Worm (Caenorhabditis elegans): ENCODE measurements around the gene ugt-54.

The ugt-54 gene

ce11 chrIV:10718865-10719264, 42.6 kb upstream of the ugt-54 start:
- TF ChIP-seq elt-1 (tag; optimal IDR thresholded peaks at IDR 0.05; ENCODE audit: borderline replicate concordance, insufficient read depth) (no peak), bed-3 (GFP tag; optimal IDR thresholded peaks at IDR 0.05) (no peak), ham-2 (GFP tag; optimal IDR thresholded peaks at IDR 0.05) (no peak), pha-4 (tag; optimal IDR thresholded peaks at IDR 0.05) (no peak), ceh-83 (GFP tag; optimal IDR thresholded peaks at IDR 0.05) (no peak), unc-120 (tag; optimal IDR thresholded peaks at IDR 0.05; ENCODE audit: poor library complexity, severe bottlenecking) (no peak), mab-5 (tag; optimal IDR thresholded peaks at IDR 0.05) (no peak), nhr-12 (tag; optimal IDR thresholded peaks at IDR 0.05) (no peak), M03D4.4 (tag; optimal IDR thresholded peaks at IDR 0.05) (no peak), drap-1 (GFP tag; optimal IDR thresholded peaks at IDR 0.05) (no peak), cnd-1 (tag; optimal IDR thresholded peaks at IDR 0.05) (no peak), snpc-4 (tag; optimal IDR thresholded peaks at IDR 0.05) (no peak), flh-1 (GFP tag; optimal IDR thresholded peaks at IDR 0.05) (no peak), mep-1 (tag; optimal IDR thresholded peaks at IDR 0.05) (no peak), mls-2 (tag; optimal IDR thresholded peaks at IDR 0.05) (no peak)

DNA sequence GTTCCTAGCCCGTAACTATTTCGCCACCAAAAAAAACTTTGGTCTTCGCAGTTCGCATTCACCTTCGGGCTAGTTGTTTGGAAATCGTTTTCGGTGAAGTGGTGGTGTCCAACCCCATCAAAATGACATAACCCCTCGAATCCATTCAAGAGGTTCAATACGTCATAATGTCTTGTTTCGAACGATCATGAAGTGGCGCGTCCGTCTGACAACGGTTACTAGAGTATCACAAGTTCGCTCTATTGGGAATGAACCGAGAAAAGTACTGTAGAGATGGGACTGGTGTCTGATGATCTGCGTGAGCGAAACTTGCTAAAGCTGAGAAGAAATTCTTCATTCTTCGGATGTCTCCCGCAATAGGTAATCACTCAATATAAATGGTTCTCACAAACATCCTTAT, 33.8 kb upstream of the ugt-54 start, which contains the start of gene ZC168.2:
Gene ZC168.2 (plus strand): TSS at position 301 of the 400 bp plus-strand sequence.
- TF ChIP-seq ham-2 (GFP tag; optimal IDR thresholded peaks at IDR 0.05) = no peak
- TF ChIP-seq nhr-2 (tag; optimal IDR thresholded peaks at IDR 0.05) = peak; percentile 7

ce11 chrIV:10734527-10735436, 26.7 kb upstream of the ugt-54 start, which contains the start of the genes orc-5 and cyb-1:
orc-5 (minus strand) TSS chrIV:10734588.
cyb-1 (plus strand) TSS chrIV:10735216.
- TF ChIP-seq sptf-1 (tag; optimal IDR thresholded peaks at IDR 0.05) (peak; percentile 42), lin-13 (tag; optimal IDR thresholded peaks at IDR 0.05) (peak; percentile 40), mep-1 (tag; optimal IDR thresholded peaks at IDR 0.05) (peak; percentile 71), ceh-43 (GFP tag; optimal IDR thresholded peaks at IDR 0.05) (no peak), unc-39 (tag; optimal IDR thresholded peaks at IDR 0.05) (no peak), ceh-83 (GFP tag; optimal IDR thresholded peaks at IDR 0.05) (peak; percentile 7), snpc-4 (tag; optimal IDR thresholded peaks at IDR 0.05) (no peak), nhr-76 (tag; optimal IDR thresholded peaks at IDR 0.05) (no peak), cnd-1 (tag; optimal IDR thresholded peaks at IDR 0.05) (no peak), unc-62 (GFP tag; optimal IDR thresholded peaks at IDR 0.05) (no peak), ztf-11 (tag; optimal IDR thresholded peaks at IDR 0.05) (no peak), unc-120 (tag; optimal IDR thresholded peaks at IDR 0.05; ENCODE audit: poor library complexity, severe bottlenecking) (no peak), pha-4 (tag; optimal IDR thresholded peaks at IDR 0.05) (peak; percentile 54), tbx-8 (GFP tag; optimal IDR thresholded peaks at IDR 0.05) (no peak), lin-32 (GFP tag; optimal IDR thresholded peaks at IDR 0.05) (no peak), nhr-237 (tag; optimal IDR thresholded peaks at IDR 0.05) (peak; percentile 57), ham-2 (GFP tag; optimal IDR thresholded peaks at IDR 0.05) (no peak), zip-8 (tag; optimal IDR thresholded peaks at IDR 0.05) (no peak), M03D4.4 (tag; optimal IDR thresholded peaks at IDR 0.05) (no peak), drap-1 (GFP tag; optimal IDR thresholded peaks at IDR 0.05) (no peak), hlh-1 (tag; optimal IDR thresholded peaks at IDR 0.05) (peak; percentile 39), mls-2 (tag; optimal IDR thresholded peaks at IDR 0.05) (no peak), blmp-1 (tag; optimal IDR thresholded peaks at IDR 0.05) (no peak), elt-1 (tag; optimal IDR thresholded peaks at IDR 0.05; ENCODE audit: borderline replicate concordance, insufficient read depth) (no peak), mab-5 (tag; optimal IDR thresholded peaks at IDR 0.05) (peak; percentile 24), ces-1 (GFP tag; optimal IDR thresholded peaks at IDR 0.05) (peak; percentile 55), elt-3 (tag; optimal IDR thresholded peaks at IDR 0.05) (no peak), sem-2 (GFP tag; optimal IDR thresholded peaks at IDR 0.05) (no peak), flh-1 (GFP tag; optimal IDR thresholded peaks at IDR 0.05) (no peak), nhr-12 (tag; optimal IDR thresholded peaks at IDR 0.05) (no peak), lsy-2 (tag; optimal IDR thresholded peaks at IDR 0.05) (peak; percentile 47), ceh-39 (tag; optimal IDR thresholded peaks at IDR 0.05) (no peak), bed-3 (GFP tag; optimal IDR thresholded peaks at IDR 0.05) (no peak), nhr-2 (tag; optimal IDR thresholded peaks at IDR 0.05) (no peak), nhr-28 (tag; optimal IDR thresholded peaks at IDR 0.05) (no peak)
